ENCODE assay signal across 1 fruit fly cellular context in genomic region chr2L:158649-159257, dm6.
TF ChIP-seq lines count a peak whose summit lies in the region.

Gene CG33635 (minus strand): TSS chr2L:158664.
Gene spen (plus strand): TSS chr2L:159032.

TF ChIP-seq in whole organism, embryonic, 481 proteins besides CTCF, POLR2A, EP300 and RAD21 (continued from another document):
- TF ChIP-seq Ssrp (tag; optimal IDR thresholded peaks at IDR 0.05; lab: Kevin White, UChicago) (no peak), gce (GFP tag; IDR thresholded peaks at IDR 0.05; lab: Robert Waterston, UW) (no peak), Nf-YC (tag; optimal IDR thresholded peaks at IDR 0.05; lab: Kevin White, UChicago) (peak; percentile 45), CG42726 (GFP tag; IDR thresholded peaks at IDR 0.05; lab: Robert Waterston, UW; ENCODE audit: partially characterized antibody) (no peak), CG8290 (GFP tag; optimal IDR thresholded peaks at IDR 0.05; lab: Kevin White, UChicago) (no peak), CG8290 (tag; optimal IDR thresholded peaks at IDR 0.05; lab: Kevin White, UChicago) (peak in 1 of 2 experiments; percentile 31), CG8924 (tag; optimal IDR thresholded peaks at IDR 0.05; lab: Kevin White, UChicago) (peak; percentile 82), bsh (GFP tag; optimal IDR thresholded peaks at IDR 0.05; lab: Kevin White, UChicago) (peak in 1 of 2 experiments; percentile 2), sqz (GFP tag; optimal IDR thresholded peaks at IDR 0.05; lab: Kevin White, UChicago) (peak; percentile 95), prd (optimal IDR thresholded peaks at IDR 0.05; lab: Kevin White, UChicago) (no peak), prd (GFP tag; IDR thresholded peaks at IDR 0.05; lab: Robert Waterston, UW) (no peak), Mrtf (GFP tag; IDR thresholded peaks at IDR 0.05; lab: Robert Waterston, UW) (no peak), Sry-β (GFP tag; optimal IDR thresholded peaks at IDR 0.05; lab: Kevin White, UChicago) (peak; percentile 94), row (GFP tag; IDR thresholded peaks at IDR 0.05; lab: Robert Waterston, UW) (no peak), gcm2 (GFP tag; optimal IDR thresholded peaks at IDR 0.05; lab: Kevin White, UChicago) (no peak), CG14050 (GFP tag; IDR thresholded peaks at IDR 0.05; lab: Robert Waterston, UW) (no peak), CG15601 (tag; optimal IDR thresholded peaks at IDR 0.05; lab: Kevin White, UChicago) (peak; percentile 59), Myb (GFP tag; optimal IDR thresholded peaks at IDR 0.05; lab: Kevin White, UChicago) (peak; percentile 28), Lhr (GFP tag; optimal IDR thresholded peaks at IDR 0.05; lab: Kevin White, UChicago) (peak; percentile 77), Hmr (GFP tag; optimal IDR thresholded peaks at IDR 0.05; lab: Kevin White, UChicago) (peak; percentile 75), CG12391 (tag; optimal IDR thresholded peaks at IDR 0.05; lab: Kevin White, UChicago) (peak; percentile 57), ftz-f1 (GFP tag; optimal IDR thresholded peaks at IDR 0.05; lab: Kevin White, UChicago) (peak; percentile 42), CG17829 (tag; optimal IDR thresholded peaks at IDR 0.05; lab: Kevin White, UChicago) (peak; percentile 68), grn (GFP tag; optimal IDR thresholded peaks at IDR 0.05; lab: Kevin White, UChicago) (no peak), ERR (GFP tag; optimal IDR thresholded peaks at IDR 0.05; lab: Kevin White, UChicago) (peak; percentile 51), Fer3 (tag; optimal IDR thresholded peaks at IDR 0.05; lab: Kevin White, UChicago) (peak; percentile 18), Atf6 (GFP tag; IDR thresholded peaks at IDR 0.05; lab: Robert Waterston, UW) (no peak), Nf-YB (GFP tag; optimal IDR thresholded peaks at IDR 0.05; lab: Kevin White, UChicago) (no peak), Fer1 (GFP tag; optimal IDR thresholded peaks at IDR 0.05; lab: Kevin White, UChicago) (peak; percentile 68), CG4404 (GFP tag; IDR thresholded peaks at IDR 0.05; lab: Robert Waterston, UW) (no peak), Hey (tag; optimal IDR thresholded peaks at IDR 0.05; lab: Kevin White, UChicago) (peak; percentile 8), CG4328 (GFP tag; optimal IDR thresholded peaks at IDR 0.05; lab: Kevin White, UChicago) (no peak), CG15479 (GFP tag; optimal IDR thresholded peaks at IDR 0.05; lab: Kevin White, UChicago) (no peak), dati (GFP tag; IDR thresholded peaks at IDR 0.05; lab: Robert Waterston, UW) (no peak), Nf-YA (GFP tag; IDR thresholded peaks at IDR 0.05; lab: Robert Waterston, UW) (no peak), onecut (GFP tag; IDR thresholded peaks at IDR 0.05; lab: Robert Waterston, UW) (peak; percentile 61), CG12219 (GFP tag; optimal IDR thresholded peaks at IDR 0.05; lab: Kevin White, UChicago) (peak; percentile 35), CG6791 (GFP tag; IDR thresholded peaks at IDR 0.05; lab: Robert Waterston, UW; ENCODE audit: partially characterized antibody) (no peak), pum (GFP tag; optimal IDR thresholded peaks at IDR 0.05; lab: Kevin White, UChicago) (no peak), CG18262 (tag; optimal IDR thresholded peaks at IDR 0.05; lab: Kevin White, UChicago) (peak; percentile 26), Spps (tag; optimal IDR thresholded peaks at IDR 0.05; lab: Kevin White, UChicago) (peak; percentile 35), CG6854 (GFP tag; optimal IDR thresholded peaks at IDR 0.05; lab: Kevin White, UChicago) (peak; percentile 57), CG7928 (GFP tag; optimal IDR thresholded peaks at IDR 0.05; lab: Kevin White, UChicago) (no peak), tap (tag; optimal IDR thresholded peaks at IDR 0.05; lab: Kevin White, UChicago) (peak; percentile 15), cg (GFP tag; optimal IDR thresholded peaks at IDR 0.05; lab: Kevin White, UChicago) (peak; percentile 84), CG17912 (GFP tag; optimal IDR thresholded peaks at IDR 0.05; lab: Kevin White, UChicago) (peak; percentile 79), MTF-1 (GFP tag; optimal IDR thresholded peaks at IDR 0.05; lab: Kevin White, UChicago; ENCODE audit: borderline replicate concordance) (peak; percentile 4), NfI (GFP tag; optimal IDR thresholded peaks at IDR 0.05; lab: Kevin White, UChicago) (peak; percentile 11), CG13775 (GFP tag; optimal IDR thresholded peaks at IDR 0.05; lab: Kevin White, UChicago) (peak; percentile 30), zen2 (GFP tag; IDR thresholded peaks at IDR 0.05; lab: Robert Waterston, UW; ENCODE audit: partially characterized antibody) (no peak), Side (GFP tag; optimal IDR thresholded peaks at IDR 0.05; lab: Kevin White, UChicago) (peak; percentile 30), ttk (GFP tag; IDR thresholded peaks at IDR 0.05; lab: Robert Waterston, UW) (no peak), BEAF-32 (GFP tag; optimal IDR thresholded peaks at IDR 0.05; lab: Kevin White, UChicago) (peak; percentile 54), CG4707 (GFP tag; optimal IDR thresholded peaks at IDR 0.05; lab: Kevin White, UChicago) (peak; percentile 25), HmgD (GFP tag; optimal IDR thresholded peaks at IDR 0.05; lab: Kevin White, UChicago) (peak; percentile 47), HLHmδ (GFP tag; optimal IDR thresholded peaks at IDR 0.05; lab: Kevin White, UChicago) (peak; percentile 63), CG10543 (GFP tag; optimal IDR thresholded peaks at IDR 0.05; lab: Kevin White, UChicago) (peak; percentile 78), CG32532 (GFP tag; IDR thresholded peaks at IDR 0.05; lab: Robert Waterston, UW) (no peak), lmd (GFP tag; IDR thresholded peaks at IDR 0.05; lab: Robert Waterston, UW) (no peak), CG2199 (GFP tag; IDR thresholded peaks at IDR 0.05; lab: Robert Waterston, UW) (no peak), CG17186 (GFP tag; optimal IDR thresholded peaks at IDR 0.05; lab: Kevin White, UChicago) (peak; percentile 97), slou (GFP tag; optimal IDR thresholded peaks at IDR 0.05; lab: Kevin White, UChicago) (no peak), CG3281 (GFP tag; optimal IDR thresholded peaks at IDR 0.05; lab: Kevin White, UChicago) (peak; percentile 46), psq (GFP tag; optimal IDR thresholded peaks at IDR 0.05; lab: Kevin White, UChicago) (no peak), peb (GFP tag; IDR thresholded peaks at IDR 0.05; lab: Robert Waterston, UW) (no peak), CG8765 (GFP tag; IDR thresholded peaks at IDR 0.05; lab: Robert Waterston, UW) (no peak), CG12659 (GFP tag; optimal IDR thresholded peaks at IDR 0.05; lab: Kevin White, UChicago) (peak; percentile 83), Sox102F (GFP tag; optimal IDR thresholded peaks at IDR 0.05; lab: Kevin White, UChicago) (no peak), ase (GFP tag; IDR thresholded peaks at IDR 0.05; lab: Robert Waterston, UW) (no peak), CkIIα-i1 (GFP tag; IDR thresholded peaks at IDR 0.05; lab: Robert Waterston, UW) (no peak), NC2β (GFP tag; optimal IDR thresholded peaks at IDR 0.05; lab: Kevin White, UChicago) (peak; percentile 37), Stat92E (GFP tag; optimal IDR thresholded peaks at IDR 0.05; lab: Kevin White, UChicago) (peak in 1 of 3 experiments; percentile 37), NK7.1 (GFP tag; optimal IDR thresholded peaks at IDR 0.05; lab: Kevin White, UChicago) (no peak), CG12744 (GFP tag; optimal IDR thresholded peaks at IDR 0.05; lab: Kevin White, UChicago) (peak; percentile 5), fd64A (GFP tag; optimal IDR thresholded peaks at IDR 0.05; lab: Kevin White, UChicago) (peak; percentile 36), CG17385 (GFP tag; optimal IDR thresholded peaks at IDR 0.05; lab: Kevin White, UChicago) (peak; percentile 56), CG13624 (GFP tag; optimal IDR thresholded peaks at IDR 0.05; lab: Kevin White, UChicago) (peak; percentile 17), CoRest (tag; optimal IDR thresholded peaks at IDR 0.05; lab: Kevin White, UChicago) (peak; percentile 47), zf30C (GFP tag; optimal IDR thresholded peaks at IDR 0.05; lab: Kevin White, UChicago) (peak; percentile 24), nerfin-1 (tag; optimal IDR thresholded peaks at IDR 0.05; lab: Kevin White, UChicago) (peak; percentile 47), CG11695 (GFP tag; IDR thresholded peaks at IDR 0.05; lab: Robert Waterston, UW) (no peak)
